Fruit fly (Drosophila melanogaster): ENCODE data around the gene CG32071.

Gene CG32071

dm6 chr3L:11074043-11074853 is 29.4 kb downstream of the CG32071 start, which contains the start of the genes Pfdn2 and Noc1 (continued):
- TF ChIP-seq CG7839 (tag; optimal IDR thresholded peaks at IDR 0.05): no peak
- no peak for TF ChIP-seq pho (GFP tag; optimal IDR thresholded peaks at IDR 0.05)
- no peak for TF ChIP-seq slp2 (GFP tag; optimal IDR thresholded peaks at IDR 0.05)
- no peak for TF ChIP-seq CG17802 (tag; optimal IDR thresholded peaks at IDR 0.05)
- no peak for TF ChIP-seq chif (GFP tag; optimal IDR thresholded peaks at IDR 0.05)
- peak; percentile 68 for TF ChIP-seq Xbp1 (GFP tag; optimal IDR thresholded peaks at IDR 0.05)
- TF ChIP-seq inv (GFP tag; IDR thresholded peaks at IDR 0.05; ENCODE audit: partially characterized antibody): no peak
- no peak for TF ChIP-seq CG2199 (GFP tag; IDR thresholded peaks at IDR 0.05)
- TF ChIP-seq bigmax (GFP tag; optimal IDR thresholded peaks at IDR 0.05): no peak
- no peak for TF ChIP-seq CG4282 (GFP tag; optimal IDR thresholded peaks at IDR 0.05)
- TF ChIP-seq pita (GFP tag; optimal IDR thresholded peaks at IDR 0.05): no peak
- TF ChIP-seq CG14014 (GFP tag; IDR thresholded peaks at IDR 0.05): peak; percentile 43; the same call in 1 of the 2 replicates
- TF ChIP-seq hbn (GFP tag; IDR thresholded peaks at IDR 0.05; ENCODE audit: partially characterized antibody): 0 out of 2 replicates have a peak, but pooled peaks have one; percentile 30
- peak; percentile 12; the same call in 1 of the 2 replicates for TF ChIP-seq CG14667 (GFP tag; IDR thresholded peaks at IDR 0.05)
- TF ChIP-seq CG34224 (GFP tag; IDR thresholded peaks at IDR 0.05; ENCODE audit: partially characterized antibody): no peak
- peak; percentile 55 for TF ChIP-seq CG17829 (tag; optimal IDR thresholded peaks at IDR 0.05)
- TF ChIP-seq ro (GFP tag; IDR thresholded peaks at IDR 0.05): no peak
- no peak for TF ChIP-seq CG17359 (tag; optimal IDR thresholded peaks at IDR 0.05)
- no peak for TF ChIP-seq CG4730 (GFP tag; IDR thresholded peaks at IDR 0.05)
- peak; percentile 83 for TF ChIP-seq Hr3 (GFP tag; optimal IDR thresholded peaks at IDR 0.05)
- no peak for TF ChIP-seq wek (GFP tag; optimal IDR thresholded peaks at IDR 0.05)
- TF ChIP-seq Pdp1 (GFP tag; optimal IDR thresholded peaks at IDR 0.05): peak in 1 of 2 experiments; percentile 3
- peak; percentile 57; the same call in 1 of the 2 replicates for TF ChIP-seq Ptx1 (GFP tag; IDR thresholded peaks at IDR 0.05)
- TF ChIP-seq fd3F (GFP tag; optimal IDR thresholded peaks at IDR 0.05): peak; percentile 53
- TF ChIP-seq Bgb (GFP tag; IDR thresholded peaks at IDR 0.05; ENCODE audit: partially characterized antibody): no peak; the same call in 1 of the 2 replicates
- TF ChIP-seq zfh1 (GFP tag; IDR thresholded peaks at IDR 0.05): peak; percentile 52; the same call in 2 of the 3 replicates
- no peak for TF ChIP-seq unpg (GFP tag; optimal IDR thresholded peaks at IDR 0.05)
- no peak for TF ChIP-seq knrl (GFP tag; IDR thresholded peaks at IDR 0.05; ENCODE audit: partially characterized antibody)
- no peak for TF ChIP-seq CG10565 (GFP tag; optimal IDR thresholded peaks at IDR 0.05)
- peak; percentile 7 for TF ChIP-seq Dp (GFP tag; optimal IDR thresholded peaks at IDR 0.05)
- TF ChIP-seq grn (GFP tag; optimal IDR thresholded peaks at IDR 0.05): no peak
- no peak for TF ChIP-seq Mrtf (GFP tag; IDR thresholded peaks at IDR 0.05)
- TF ChIP-seq Hmr (GFP tag; optimal IDR thresholded peaks at IDR 0.05): no peak
- peak; percentile 49 for TF ChIP-seq lmd (GFP tag; IDR thresholded peaks at IDR 0.05)
- no peak for TF ChIP-seq CG17186 (GFP tag; optimal IDR thresholded peaks at IDR 0.05)
- TF ChIP-seq Doc2 (GFP tag; IDR thresholded peaks at IDR 0.05): no peak
- peak; percentile 59 for TF ChIP-seq sisA (GFP tag; IDR thresholded peaks at IDR 0.05)
- TF ChIP-seq CG14050 (GFP tag; IDR thresholded peaks at IDR 0.05): no peak
- no peak for TF ChIP-seq ken (GFP tag; IDR thresholded peaks at IDR 0.05)
- TF ChIP-seq HmgD (GFP tag; optimal IDR thresholded peaks at IDR 0.05): no peak
- TF ChIP-seq Fer2 (tag; optimal IDR thresholded peaks at IDR 0.05): no peak
- TF ChIP-seq D (optimal IDR thresholded peaks at IDR 0.05): peak; percentile 73
- TF ChIP-seq D (GFP tag; optimal IDR thresholded peaks at IDR 0.05): no peak
- TF ChIP-seq Doc3 (GFP tag; IDR thresholded peaks at IDR 0.05; ENCODE audit: partially characterized antibody): 0 out of 3 replicates have a peak, but pooled peaks have one; percentile 35
- no peak for TF ChIP-seq CG2129 (GFP tag; IDR thresholded peaks at IDR 0.05; ENCODE audit: partially characterized antibody)
- TF ChIP-seq E2f2 (GFP tag; IDR thresholded peaks at IDR 0.05): no peak
- no peak for TF ChIP-seq eyg (GFP tag; optimal IDR thresholded peaks at IDR 0.05)
- TF ChIP-seq CG6791 (GFP tag; IDR thresholded peaks at IDR 0.05; ENCODE audit: partially characterized antibody): no peak

Measured in whole organism, embryonic.